Fruit fly (Drosophila melanogaster): ENCODE data around the gene nmo.

Gene nmo

DNA sequence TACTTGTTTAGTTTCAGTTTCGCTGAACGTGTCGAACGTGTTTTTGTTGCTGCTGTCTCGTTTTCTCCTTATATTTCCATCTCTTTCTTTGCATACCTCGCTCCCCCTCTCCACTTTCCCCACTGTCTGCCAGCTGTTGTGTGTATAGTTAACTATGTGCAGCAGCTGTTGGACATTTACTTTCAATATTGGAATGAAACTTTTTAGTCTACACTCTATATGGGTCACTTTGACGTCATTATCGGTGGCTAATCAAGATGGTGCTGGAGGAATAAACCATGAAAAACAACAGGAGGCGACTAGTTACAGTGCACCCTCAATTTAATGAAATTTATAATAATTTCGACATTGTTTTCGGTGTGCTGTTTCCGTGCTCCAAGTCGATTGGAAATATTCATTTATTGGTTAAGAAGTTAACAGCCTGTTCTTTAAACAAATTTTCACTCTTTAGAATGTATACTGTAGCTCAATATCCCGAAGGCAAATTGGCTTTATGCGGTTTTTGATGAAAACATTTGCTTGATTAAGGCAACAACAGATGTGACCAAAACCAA lies 50.4 kb downstream of the nmo start (continued):
- TF ChIP-seq cyc (GFP tag; optimal IDR thresholded peaks at IDR 0.05), result peak; percentile 20
- TF ChIP-seq Ets21C (GFP tag; optimal IDR thresholded peaks at IDR 0.05), result no peak
- TF ChIP-seq Hr39 (GFP tag; optimal IDR thresholded peaks at IDR 0.05), result no peak
- TF ChIP-seq Met (GFP tag; optimal IDR thresholded peaks at IDR 0.05), result no peak
- no peak for TF ChIP-seq achi (GFP tag; optimal IDR thresholded peaks at IDR 0.05)
- no peak for TF ChIP-seq CG10631 (GFP tag; optimal IDR thresholded peaks at IDR 0.05)
- TF ChIP-seq CG11762 (GFP tag; optimal IDR thresholded peaks at IDR 0.05; ENCODE audit: insufficient read depth), result no peak
- TF ChIP-seq Eip93F (GFP tag; optimal IDR thresholded peaks at IDR 0.05), result no peak

dm6 chr3L:8031461-8031860 lies 52.6 kb downstream of the nmo start:
- TF ChIP-seq CG1621 (tag; optimal IDR thresholded peaks at IDR 0.05) (no peak), CG16779 (tag; optimal IDR thresholded peaks at IDR 0.05) (no peak), Blimp-1 (GFP tag; optimal IDR thresholded peaks at IDR 0.05) (no peak), CG10631 (GFP tag; optimal IDR thresholded peaks at IDR 0.05) (no peak), CG6276 (GFP tag; optimal IDR thresholded peaks at IDR 0.05) (no peak), Eip78C (GFP tag) (no peak), Smox (GFP tag; optimal IDR thresholded peaks at IDR 0.05) (no peak), Sox15 (GFP tag; optimal IDR thresholded peaks at IDR 0.05) (no peak), ss (GFP tag; optimal IDR thresholded peaks at IDR 0.05) (no peak)

dm6 chr3L:8033088-8033487 lies 54.2 kb downstream of the nmo start:
- TF ChIP-seq Eip78C (GFP tag), result peak; percentile 9
- no peak for TF ChIP-seq spab (GFP tag; optimal IDR thresholded peaks at IDR 0.05)
- no peak for TF ChIP-seq OdsH (GFP tag; optimal IDR thresholded peaks at IDR 0.05)
- TF ChIP-seq Ets21C (GFP tag; optimal IDR thresholded peaks at IDR 0.05), result no peak
- TF ChIP-seq CG3919 (GFP tag; optimal IDR thresholded peaks at IDR 0.05), result no peak

- TF ChIP-seq salr (GFP tag; optimal IDR thresholded peaks at IDR 0.05) (no peak), Eip78C (GFP tag) (peak; percentile 32)
Measured at dm6 chr3L:8033776-8034175, 54.9 kb downstream of the nmo start.

dm6 chr3L:8037693-8038092 lies 58.8 kb downstream of the nmo start:
- no peak for TF ChIP-seq acj6 (GFP tag; optimal IDR thresholded peaks at IDR 0.05)
- peak; percentile 25 to 68 for TF ChIP-seq ss (GFP tag; optimal IDR thresholded peaks at IDR 0.05)
- TF ChIP-seq CG6808 (GFP tag; optimal IDR thresholded peaks at IDR 0.05), result peak; percentile 5
- no peak for TF ChIP-seq CG7368 (GFP tag; optimal IDR thresholded peaks at IDR 0.05)
- TF ChIP-seq Sox102F (GFP tag; optimal IDR thresholded peaks at IDR 0.05), result no peak
- TF ChIP-seq spab (GFP tag; optimal IDR thresholded peaks at IDR 0.05), result no peak
- TF ChIP-seq CG16779 (tag; optimal IDR thresholded peaks at IDR 0.05), result no peak
- no peak for TF ChIP-seq dac (GFP tag; optimal IDR thresholded peaks at IDR 0.05)
- TF ChIP-seq Hr38 (GFP tag; optimal IDR thresholded peaks at IDR 0.05), result no peak

dm6 chr3L:8039119-8039518 lies 60.3 kb downstream of the nmo start:
- no peak for TF ChIP-seq dac (GFP tag; optimal IDR thresholded peaks at IDR 0.05)

DNA sequence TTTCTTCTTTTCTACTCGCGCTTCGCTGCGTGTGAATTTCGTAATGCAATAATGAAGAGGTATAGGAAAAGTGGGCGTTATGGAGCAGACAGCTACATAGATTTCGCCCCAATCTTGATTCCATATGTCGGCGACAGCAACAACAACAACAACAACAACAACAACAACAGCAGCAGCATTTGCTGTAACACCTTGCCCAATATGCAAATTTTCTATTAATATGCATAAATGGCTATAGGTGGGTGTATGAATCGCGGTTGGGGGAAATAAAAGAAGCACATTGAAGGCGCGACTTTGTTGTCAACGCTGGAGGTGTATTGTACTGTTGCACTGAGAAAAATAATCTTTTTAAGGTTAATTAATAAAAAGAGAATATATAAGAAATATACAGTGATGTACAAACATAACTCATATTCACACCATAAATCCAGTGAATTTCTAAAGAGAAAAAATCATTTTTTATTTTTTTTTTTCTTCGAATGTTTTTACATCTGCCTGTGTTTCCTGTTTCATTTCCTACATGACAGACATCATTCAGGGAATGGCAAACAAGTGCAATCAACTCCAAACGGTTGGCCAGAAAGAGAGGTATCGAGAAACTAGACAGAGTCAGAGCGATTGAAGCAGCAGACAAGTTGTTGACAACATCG lies 62.7 kb downstream of the nmo start:
- TF ChIP-seq CG6854 (GFP tag; optimal IDR thresholded peaks at IDR 0.05) (no peak), Smox (GFP tag; optimal IDR thresholded peaks at IDR 0.05) (peak; percentile 15), salr (GFP tag; optimal IDR thresholded peaks at IDR 0.05) (no peak), CG6808 (GFP tag; optimal IDR thresholded peaks at IDR 0.05) (no peak), achi (GFP tag; optimal IDR thresholded peaks at IDR 0.05) (peak; percentile 30), eg (GFP tag; IDR thresholded peaks at IDR 0.05) (peak; percentile 57; the same call in 2 of the 3 replicates), dsx (GFP tag; optimal IDR thresholded peaks at IDR 0.05; ENCODE audit: poor library complexity, severe bottlenecking) (peak; percentile 48), Eip93F (GFP tag; optimal IDR thresholded peaks at IDR 0.05) (no peak), Met (GFP tag; optimal IDR thresholded peaks at IDR 0.05) (peak; percentile 17), Gug (GFP tag; IDR thresholded peaks at IDR 0.05) (no peak), CG8119 (GFP tag; IDR thresholded peaks at IDR 0.05) (peak; percentile 70; the same call in 2 of the 3 replicates), Ets21C (GFP tag; optimal IDR thresholded peaks at IDR 0.05) (no peak), CG3032 (tag; optimal IDR thresholded peaks at IDR 0.05) (no peak), CG1621 (tag; optimal IDR thresholded peaks at IDR 0.05) (no peak), vri (GFP tag; optimal IDR thresholded peaks at IDR 0.05) (no peak), Hr4 (GFP tag; optimal IDR thresholded peaks at IDR 0.05) (peak; percentile 60), topi (GFP tag; optimal IDR thresholded peaks at IDR 0.05) (no peak), fd59A (GFP tag; optimal IDR thresholded peaks at IDR 0.05) (no peak), Sox14 (GFP tag; optimal IDR thresholded peaks at IDR 0.05) (peak; percentile 19), CG8632 (GFP tag; optimal IDR thresholded peaks at IDR 0.05) (no peak)

Measured in whole organism, prepupa.